Fruit fly (Drosophila melanogaster) whole organism, embryonic: ENCODE results near the gene Sem1.

Experiments used
- CG10209 ChIP-seq: fragments of 200-800 bp; sonication (Bioruptor generic); optimal IDR thresholded peaks from 3 replicates; lab custom pipeline; 2017; ENCODE audit warnings: missing biosample characterization, mild to moderate bottlenecking, missing genetic modification characterization, missing genetic modification reagents
- CG10654 ChIP-seq: fragments of 200-800 bp; sonication (Bioruptor generic); optimal IDR thresholded peaks from 2 replicates; lab custom pipeline; 2016; ENCODE audit warnings: missing biosample characterization, missing genetic modification characterization
- CG11456 ChIP-seq: fragments of 200-800 bp; sonication (Bioruptor generic); IDR thresholded peaks from 3 replicates; pipeline ENCODE4 v1.3.6; 2022; ENCODE audit warnings: missing biosample characterization, missing genetic modification characterization
- CG11696 ChIP-seq: fragments of 200-800 bp; sonication (Bioruptor generic); IDR thresholded peaks from 2 replicates; pipeline ENCODE4 v1.3.6; 2022; ENCODE audit warnings: missing biosample characterization, missing genetic modification characterization
- CG12299 ChIP-seq: fragments of 200-800 bp; sonication (Bioruptor generic); optimal IDR thresholded peaks from 2 replicates; lab custom pipeline; 2018; ENCODE audit warnings: missing biosample characterization, mild to moderate bottlenecking, missing genetic modification characterization
- CG12769 ChIP-seq: fragments of 200-800 bp; sonication (Bioruptor generic); optimal IDR thresholded peaks from 2 replicates; lab custom pipeline; 2019; ENCODE audit warnings: missing biosample characterization, mild to moderate bottlenecking, missing genetic modification characterization, moderate library complexity
- CG12942 ChIP-seq: fragments of 200-800 bp; sonication (Bioruptor generic); optimal IDR thresholded peaks from 3 replicates; lab custom pipeline; 2016; ENCODE audit warnings: missing biosample characterization, missing genetic modification characterization
- CG13624 ChIP-seq: fragments of 200-800 bp; sonication (Bioruptor generic); optimal IDR thresholded peaks from 2 replicates; lab custom pipeline; 2016; ENCODE audit warnings: missing biosample characterization, missing genetic modification characterization
- CG14014 ChIP-seq: fragments of 200-800 bp; sonication (Bioruptor generic); IDR thresholded peaks from 2 replicates; pipeline ENCODE4 v1.3.6; 2022; ENCODE audit warnings: missing biosample characterization, missing genetic modification characterization
- CG14710 ChIP-seq: fragments of 200-800 bp; sonication (Bioruptor generic); optimal IDR thresholded peaks from 3 replicates; lab custom pipeline; 2019; ENCODE audit warnings: missing biosample characterization, mild to moderate bottlenecking, missing genetic modification characterization, moderate library complexity
- CG15011 ChIP-seq: fragments of 200-800 bp; sonication (Bioruptor generic); optimal IDR thresholded peaks from 3 replicates; lab custom pipeline; 2018; ENCODE audit warnings: missing biosample characterization, mild to moderate bottlenecking, missing genetic modification characterization
- CG17359 ChIP-seq: fragments of 200-800 bp; sonication (Bioruptor generic); optimal IDR thresholded peaks from 3 replicates; lab custom pipeline; 2018; ENCODE audit warnings: missing biosample characterization, mild to moderate bottlenecking, missing genetic modification characterization, moderate library complexity
- CG18011 ChIP-seq: fragments of 200-800 bp; sonication (Bioruptor generic); optimal IDR thresholded peaks from 2 replicates; lab custom pipeline; 2017; ENCODE audit warnings: missing biosample characterization, missing genetic modification characterization, mild to moderate bottlenecking, moderate library complexity, missing genotype
- CG2120 ChIP-seq: fragments of 200-800 bp; sonication (Bioruptor generic); optimal IDR thresholded peaks from 3 replicates; lab custom pipeline; 2016; ENCODE audit warnings: missing biosample characterization, missing genetic modification characterization
- CG31441 ChIP-seq: fragments of 200-800 bp; sonication (Bioruptor generic); IDR thresholded peaks from 2 replicates; pipeline ENCODE4 v1.3.6; 2022; ENCODE audit warnings: missing biosample characterization, missing genetic modification characterization
- CG32767 ChIP-seq: fragments of 200-800 bp; sonication (Bioruptor generic); IDR thresholded peaks from 2 replicates; pipeline ENCODE4 v1.3.6; 2022; ENCODE audit warnings: missing biosample characterization, missing genetic modification characterization
- CG34422 ChIP-seq: fragments of 200-800 bp; sonication (Bioruptor generic); IDR thresholded peaks from 3 replicates; pipeline ENCODE4 v1.3.6; 2022; ENCODE audit warnings: missing biosample characterization, missing genetic modification characterization
- CG3726 ChIP-seq: fragments of 200-800 bp; sonication (Bioruptor generic); IDR thresholded peaks from 3 replicates; pipeline ENCODE4, ENCODE4 v1.3.6; 2022; ENCODE audit warnings: missing biosample characterization, missing genetic modification characterization
- CG4730 ChIP-seq: fragments of 200-800 bp; sonication (Bioruptor generic); IDR thresholded peaks from 2 replicates; pipeline ENCODE4 v1.3.6; 2022; ENCODE audit warnings: missing biosample characterization, missing genetic modification characterization
- CG6175 ChIP-seq: fragments of 200-800 bp; sonication (Bioruptor generic); IDR thresholded peaks from 3 replicates; pipeline ENCODE4 v1.3.6; 2022; ENCODE audit warnings: missing biosample characterization, missing genetic modification characterization
- CG6689 ChIP-seq: fragments of 200-800 bp; sonication (Bioruptor generic); IDR thresholded peaks from 2 replicates; pipeline ENCODE4 v1.3.6; 2022; ENCODE audit warnings: missing biosample characterization, missing genetic modification characterization
- CG8388 ChIP-seq: fragments of 200-800 bp; sonication (Bioruptor generic); optimal IDR thresholded peaks from 2 replicates; lab custom pipeline; 2019; ENCODE audit warnings: missing biosample characterization, mild to moderate bottlenecking, missing genetic modification characterization, moderate library complexity
- CG8478 ChIP-seq: fragments of >200 bp; optimal IDR thresholded peaks from 2 replicates; lab custom pipeline; 2018
- H2.0 ChIP-seq: fragments of 200-800 bp; sonication (Bioruptor generic); IDR thresholded peaks from 2 replicates; pipeline ENCODE4 v1.3.6; 2022; ENCODE audit warnings: missing biosample characterization, missing genetic modification characterization
- Hr39 ChIP-seq: fragments of >200 bp; optimal IDR thresholded peaks from 2 replicates; lab custom pipeline; 2017
- Lpt ChIP-seq: fragments of >200 bp; optimal IDR thresholded peaks from 2 replicates; lab custom pipeline; 2018; ENCODE audit warnings: missing biosample characterization, missing genetic modification characterization
- MTF-1 ChIP-seq: fragments of 200-800 bp; sonication (Bioruptor generic); optimal IDR thresholded peaks from 2 replicates; lab custom pipeline; 2018; ENCODE audit warnings: missing biosample characterization, mild to moderate bottlenecking, missing genetic modification characterization, borderline replicate concordance
- Oaz ChIP-seq: fragments of 200-800 bp; sonication (Bioruptor generic); IDR thresholded peaks from 2 replicates; pipeline ENCODE4 v1.3.6; 2022; ENCODE audit warnings: missing biosample characterization, missing genetic modification characterization
- Pdp1 ChIP-seq, 2 experiments: fragments of 200-800 bp; sonication (Bioruptor generic); optimal IDR thresholded peaks; 3 replicates each; lab custom pipeline; 2016; ENCODE audit warnings: missing biosample characterization in 2 of 2, missing genetic modification characterization in 2 of 2, mild to moderate bottlenecking in 1 of 2, moderate library complexity in 1 of 2
- Xbp1 ChIP-seq: fragments of 200-800 bp; sonication (Bioruptor generic); optimal IDR thresholded peaks from 3 replicates; lab custom pipeline; 2016; ENCODE audit warnings: missing biosample characterization, mild to moderate bottlenecking, missing genetic modification characterization
- Xrp1 ChIP-seq: fragments of 200-800 bp; sonication (Bioruptor generic); IDR thresholded peaks from 2 replicates; pipeline ENCODE4 v1.3.6; 2022; ENCODE audit warnings: missing biosample characterization, missing genetic modification characterization
- caup ChIP-seq: fragments of 200-800 bp; sonication (Bioruptor generic); optimal IDR thresholded peaks from 3 replicates; lab custom pipeline; 2017; ENCODE audit warnings: missing biosample characterization, mild to moderate bottlenecking, missing genetic modification characterization, moderate library complexity; ENCODE audit not compliant: severe bottlenecking
- dpn ChIP-seq, 2 experiments: fragments of 200-800 bp; sonication (Bioruptor generic); optimal IDR thresholded peaks; 3 replicates each; lab custom pipeline; 2016; ENCODE audit warnings: missing biosample characterization in 2 of 2, missing genetic modification characterization in 2 of 2
- dysf ChIP-seq: fragments of 200-800 bp; sonication (Bioruptor generic); IDR thresholded peaks from 3 replicates; pipeline ENCODE4 v1.3.6; 2022; ENCODE audit warnings: missing biosample characterization, missing genetic modification characterization
- fru ChIP-seq: fragments of >200 bp; optimal IDR thresholded peaks from 2 replicates; lab custom pipeline; 2017
- gce ChIP-seq: fragments of 200-800 bp; sonication (Bioruptor generic); IDR thresholded peaks from 3 replicates; pipeline ENCODE4 v1.3.6; 2022; ENCODE audit warnings: missing biosample characterization, missing genetic modification characterization
- gsb ChIP-seq: fragments of 200-800 bp; sonication (Bioruptor generic); IDR thresholded peaks from 2 replicates; pipeline ENCODE4 v1.3.6; 2022; ENCODE audit warnings: missing biosample characterization, missing genetic modification characterization
- lab ChIP-seq: fragments of 200-800 bp; sonication (Bioruptor generic); optimal IDR thresholded peaks from 3 replicates; lab custom pipeline; 2017; ENCODE audit warnings: missing biosample characterization, missing genetic modification characterization, mild to moderate bottlenecking, moderate library complexity, missing genetic modification reagents
- maf-S ChIP-seq: fragments of 200-800 bp; sonication (Bioruptor generic); optimal IDR thresholded peaks from 2 replicates; lab custom pipeline; 2016; ENCODE audit warnings: missing biosample characterization, missing genetic modification characterization
- org-1 ChIP-seq: fragments of 200-800 bp; sonication (Bioruptor generic); optimal IDR thresholded peaks from 2 replicates; lab custom pipeline; 2017; ENCODE audit warnings: missing biosample characterization, missing genetic modification characterization
- otp ChIP-seq: fragments of 200-800 bp; sonication (Bioruptor generic); IDR thresholded peaks from 3 replicates; pipeline ENCODE4, ENCODE4 v1.3.6; 2022; ENCODE audit warnings: missing biosample characterization, missing genetic modification characterization
- ranshi ChIP-seq: fragments of 200-800 bp; sonication (Bioruptor generic); IDR thresholded peaks from 2 replicates; pipeline ENCODE4 v1.3.6; 2022; ENCODE audit warnings: missing biosample characterization, missing genetic modification characterization
- schlank ChIP-seq: fragments of 200-800 bp; sonication (Bioruptor generic); optimal IDR thresholded peaks from 2 replicates; lab custom pipeline; 2018; ENCODE audit warnings: missing biosample characterization, mild to moderate bottlenecking, missing genetic modification characterization
- sd ChIP-seq: fragments of 200-800 bp; sonication (Bioruptor generic); optimal IDR thresholded peaks from 3 replicates; lab custom pipeline; 2018; ENCODE audit warnings: missing biosample characterization, mild to moderate bottlenecking, missing genetic modification characterization, moderate library complexity
- sens ChIP-seq: fragments of 200-800 bp; sonication (Bioruptor generic); peaks from one replicate; lab custom pipeline; 2016; ENCODE audit warnings: missing biosample characterization, missing genetic modification characterization
- ssp ChIP-seq: fragments of 200-800 bp; sonication (Bioruptor generic); IDR thresholded peaks from 2 replicates; pipeline ENCODE4 v1.3.6; 2022; ENCODE audit warnings: missing biosample characterization, missing genetic modification characterization
- sug ChIP-seq: fragments of 200-800 bp; optimal IDR thresholded peaks from 2 replicates; lab custom pipeline; 2019; ENCODE audit warnings: missing biosample characterization, mild to moderate bottlenecking, missing genetic modification characterization, moderate library complexity
- trem ChIP-seq: fragments of 200-800 bp; optimal IDR thresholded peaks from 3 replicates; lab custom pipeline; 2019; ENCODE audit warnings: missing biosample characterization, mild to moderate bottlenecking, missing genetic modification characterization, moderate library complexity
- trh ChIP-seq: fragments of 200-800 bp; sonication (Bioruptor generic); optimal IDR thresholded peaks from 2 replicates; lab custom pipeline; 2016; ENCODE audit warnings: missing biosample characterization, missing genetic modification characterization
- tx ChIP-seq: fragments of 200-800 bp; sonication (Bioruptor generic); optimal IDR thresholded peaks from 2 replicates; lab custom pipeline; 2016; ENCODE audit warnings: missing biosample characterization, missing genetic modification characterization
- wdn ChIP-seq: fragments of 200-800 bp; sonication (Bioruptor generic); IDR thresholded peaks from 2 replicates; pipeline ENCODE4 v1.3.6; 2022; ENCODE audit warnings: missing biosample characterization, missing genetic modification characterization
- zf30C ChIP-seq: fragments of 200-800 bp; sonication (Bioruptor generic); optimal IDR thresholded peaks from 3 replicates; lab custom pipeline; 2018; ENCODE audit warnings: missing biosample characterization, mild to moderate bottlenecking, missing genetic modification characterization

The Sem1 gene

DNA sequence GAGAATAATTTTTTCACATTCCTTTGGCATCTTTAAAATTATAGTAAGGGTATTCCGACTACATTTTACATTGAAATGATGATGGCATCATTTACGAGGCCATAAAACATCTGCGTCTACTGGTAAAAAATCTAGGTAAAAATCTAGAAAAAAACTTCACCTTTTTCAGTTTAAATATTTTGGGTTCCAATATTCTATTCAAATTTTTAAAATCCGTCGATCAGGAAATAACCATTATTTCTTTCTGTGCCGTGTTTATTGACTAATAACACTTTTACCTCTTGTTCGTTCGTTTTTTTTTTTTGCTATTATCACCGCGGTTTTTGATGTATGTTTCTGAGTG lies 24.5 kb upstream of the Sem1 start (continued):
- TF ChIP-seq sd (tag; lab: Kevin White, UChicago) (peak; percentile 47), Xbp1 (GFP tag; lab: Kevin White, UChicago) (peak; percentile 80), CG14014 (peak; percentile 53; the same call in 1 of the 2 replicates), sug (no peak), MTF-1 (GFP tag; lab: Kevin White, UChicago) (no peak), CG11696 (GFP tag; lab: Robert Waterston, UW) (peak; percentile 62), dysf (GFP tag; lab: Robert Waterston, UW) (peak; percentile 76), fru (lab: Kevin White, UChicago) (no peak), dpn (GFP tag; optimal IDR thresholded peaks at IDR 0.05; lab: Kevin White, UChicago) (peak; percentile 49 to 76), gce (peak; percentile 43; the same call in 1 of the 3 replicates), CG6689 (GFP tag; lab: Robert Waterston, UW) (peak; percentile 79), CG34422 (GFP tag; lab: Robert Waterston, UW) (peak; percentile 67; the same call in 2 of the 3 replicates), maf-S (GFP tag; lab: Kevin White, UChicago) (peak; percentile 48), trem (tag; lab: Kevin White, UChicago) (peak; percentile 17), tx (GFP tag; lab: Kevin White, UChicago) (peak; percentile 44), CG2120 (GFP tag; lab: Kevin White, UChicago) (peak; percentile 70), otp (GFP tag; lab: Robert Waterston, UW) (0 out of 3 replicates have a peak, but pooled peaks have one; percentile 19), Lpt (GFP tag; lab: Kevin White, UChicago) (no peak), CG8388 (GFP tag; lab: Kevin White, UChicago) (peak; percentile 61), ssp (GFP tag; lab: Robert Waterston, UW) (peak; percentile 41; the same call in 1 of the 2 replicates), CG18011 (GFP tag; lab: Kevin White, UChicago) (peak; percentile 29), CG13624 (GFP tag; lab: Kevin White, UChicago) (peak; percentile 29), CG10654 (GFP tag; lab: Kevin White, UChicago) (peak; percentile 7), Oaz (GFP tag; lab: Robert Waterston, UW) (peak; percentile 59; the same call in 1 of the 2 replicates), CG12942 (GFP tag; lab: Kevin White, UChicago) (peak; percentile 53), H2.0 (GFP tag; lab: Robert Waterston, UW) (peak; percentile 62), CG10209 (GFP tag; lab: Kevin White, UChicago) (peak; percentile 48), CG17359 (tag; lab: Kevin White, UChicago) (peak; percentile 58), CG31441 (peak; percentile 59), Xrp1 (GFP tag; lab: Robert Waterston, UW) (peak; percentile 76), CG4730 (GFP tag; lab: Robert Waterston, UW) (0 out of 2 replicates have a peak, but pooled peaks have one; percentile 44), sens (GFP tag; lab: Kevin White, UChicago) (peak; percentile 89), CG11456 (GFP tag; lab: Robert Waterston, UW) (peak; percentile 60; the same call in 1 of the 3 replicates), wdn (peak; percentile 36; the same call in 1 of the 2 replicates), CG15011 (GFP tag; lab: Kevin White, UChicago) (peak; percentile 23), CG6175 (GFP tag; lab: Robert Waterston, UW) (no peak), caup (GFP tag; lab: Kevin White, UChicago) (peak; percentile 48), gsb (GFP tag; lab: Robert Waterston, UW) (no peak), zf30C (GFP tag; lab: Kevin White, UChicago) (peak; percentile 67), lab (peak; percentile 59), CG32767 (GFP tag; lab: Robert Waterston, UW) (peak; percentile 42; the same call in 1 of the 2 replicates), CG3726 (0 out of 3 replicates have a peak, but pooled peaks have one; percentile 42), CG12299 (tag; lab: Kevin White, UChicago) (peak; percentile 42), ranshi (GFP tag; lab: Robert Waterston, UW) (peak; percentile 28; the same call in 1 of the 2 replicates), Pdp1 (GFP tag; optimal IDR thresholded peaks at IDR 0.05; lab: Kevin White, UChicago) (peak in 1 of 2 experiments; percentile 39), CG14710 (tag; lab: Kevin White, UChicago) (peak; percentile 33), CG12769 (tag; lab: Kevin White, UChicago) (peak; percentile 12), org-1 (GFP tag; lab: Kevin White, UChicago) (peak; percentile 47), trh (GFP tag; lab: Kevin White, UChicago) (no peak), CG8478 (lab: Kevin White, UChicago) (no peak), schlank (tag; lab: Kevin White, UChicago) (no peak), Hr39 (no peak)
